Fruit fly (Drosophila melanogaster): ENCODE measurements around the gene Sh3beta.

The Sh3beta gene

DNA sequence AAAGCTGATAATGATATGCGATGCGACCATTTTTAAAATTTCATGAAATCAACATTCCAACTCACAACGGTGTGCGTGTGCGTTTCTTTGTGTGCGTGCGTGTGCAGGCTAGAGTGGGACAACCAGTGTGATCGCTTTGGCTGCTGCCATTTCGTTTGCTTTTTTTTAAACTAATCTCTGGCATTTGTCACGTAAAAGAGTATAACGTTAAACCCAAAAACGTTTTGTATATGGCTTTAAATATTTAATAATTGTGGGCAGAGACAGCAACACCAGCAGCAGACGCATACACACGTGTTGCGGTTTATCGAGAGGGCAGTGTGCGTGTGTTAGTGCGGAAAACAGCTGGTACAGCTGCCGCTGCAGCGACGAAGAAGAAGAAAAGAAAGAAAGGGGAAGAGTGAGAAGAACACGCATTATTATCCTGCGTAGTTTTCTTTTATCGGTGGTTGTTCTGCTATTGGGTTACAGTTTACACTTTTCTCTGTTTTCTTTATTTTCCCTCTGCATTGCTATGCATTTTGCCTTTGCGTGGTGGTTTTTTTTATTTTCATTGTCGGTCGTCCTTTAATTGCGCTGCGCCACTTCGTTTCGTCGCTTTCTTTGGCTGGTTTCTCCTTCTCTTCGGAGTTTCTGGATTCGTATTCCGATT is 1.3 kb upstream of the Sh3beta start (continued):
- TF ChIP-seq CG8765 (GFP tag; IDR thresholded peaks at IDR 0.05): no peak
- no peak for TF ChIP-seq CG11696 (GFP tag; IDR thresholded peaks at IDR 0.05)
- no peak for TF ChIP-seq HmgD (GFP tag; optimal IDR thresholded peaks at IDR 0.05)
- no peak for TF ChIP-seq danr (GFP tag; IDR thresholded peaks at IDR 0.05)
- TF ChIP-seq en (GFP tag; optimal IDR thresholded peaks at IDR 0.05): no peak
- TF ChIP-seq oc (tag; optimal IDR thresholded peaks at IDR 0.05): no peak
- TF ChIP-seq CG13424 (tag; optimal IDR thresholded peaks at IDR 0.05): no peak
- TF ChIP-seq CG12391 (tag; optimal IDR thresholded peaks at IDR 0.05): no peak
- peak; percentile 37 for TF ChIP-seq CG12659 (GFP tag; optimal IDR thresholded peaks at IDR 0.05)
- TF ChIP-seq YL-1 (GFP tag; optimal IDR thresholded peaks at IDR 0.05): peak; percentile 93
- no peak for TF ChIP-seq CG6175 (GFP tag; IDR thresholded peaks at IDR 0.05)
- TF ChIP-seq CG17568 (GFP tag; optimal IDR thresholded peaks at IDR 0.05): no peak
- TF ChIP-seq al (GFP tag; IDR thresholded peaks at IDR 0.05): no peak
- no peak for TF ChIP-seq CG18011 (GFP tag; optimal IDR thresholded peaks at IDR 0.05)
- TF ChIP-seq mirr (GFP tag; optimal IDR thresholded peaks at IDR 0.05): no peak
- no peak for TF ChIP-seq Atf6 (GFP tag; IDR thresholded peaks at IDR 0.05)
- no peak for TF ChIP-seq CG6813 (GFP tag; optimal IDR thresholded peaks at IDR 0.05)
- TF ChIP-seq Nf-YB (GFP tag; optimal IDR thresholded peaks at IDR 0.05): no peak
- TF ChIP-seq CG31365 (tag; optimal IDR thresholded peaks at IDR 0.05): no peak
- TF ChIP-seq Dad (GFP tag; optimal IDR thresholded peaks at IDR 0.05): no peak
- no peak for TF ChIP-seq Jarid2 (GFP tag; optimal IDR thresholded peaks at IDR 0.05)
- TF ChIP-seq CG15479 (GFP tag; optimal IDR thresholded peaks at IDR 0.05): peak; percentile 43
- no peak for TF ChIP-seq CG4707 (GFP tag; optimal IDR thresholded peaks at IDR 0.05)
- TF ChIP-seq CG4730 (GFP tag; IDR thresholded peaks at IDR 0.05): no peak
- TF ChIP-seq CG5245 (GFP tag; optimal IDR thresholded peaks at IDR 0.05): no peak
- TF ChIP-seq lola (GFP tag; optimal IDR thresholded peaks at IDR 0.05): peak in 1 of 3 experiments; percentile 18
- TF ChIP-seq cad (GFP tag; optimal IDR thresholded peaks at IDR 0.05): no peak
- TF ChIP-seq CG12744 (GFP tag; optimal IDR thresholded peaks at IDR 0.05): no peak
- TF ChIP-seq Sox102F (GFP tag; optimal IDR thresholded peaks at IDR 0.05): no peak
- TF ChIP-seq CG6254 (GFP tag; optimal IDR thresholded peaks at IDR 0.05): no peak
- no peak for TF ChIP-seq Side (GFP tag; optimal IDR thresholded peaks at IDR 0.05)
- no peak for TF ChIP-seq CG11695 (GFP tag; IDR thresholded peaks at IDR 0.05)
- TF ChIP-seq CG9609 (GFP tag; optimal IDR thresholded peaks at IDR 0.05): no peak
- no peak for TF ChIP-seq yki (optimal IDR thresholded peaks at IDR 0.05)
- TF ChIP-seq NK7.1 (GFP tag; optimal IDR thresholded peaks at IDR 0.05): no peak
- no peak for TF ChIP-seq CG11398 (GFP tag; optimal IDR thresholded peaks at IDR 0.05)
- no peak for TF ChIP-seq maf-S (GFP tag; optimal IDR thresholded peaks at IDR 0.05)
- TF ChIP-seq CG33213 (GFP tag; optimal IDR thresholded peaks at IDR 0.05): no peak
- no peak for TF ChIP-seq Nf-YA (GFP tag; IDR thresholded peaks at IDR 0.05)
- no peak for TF ChIP-seq jumu (GFP tag; optimal IDR thresholded peaks at IDR 0.05)
- no peak for TF ChIP-seq Six4 (GFP tag; optimal IDR thresholded peaks at IDR 0.05)
- TF ChIP-seq Dll (GFP tag; IDR thresholded peaks at IDR 0.05; ENCODE audit: partially characterized antibody): 0 out of 4 replicates have a peak, but pooled peaks have one; percentile 21
- no peak for TF ChIP-seq fu2 (GFP tag; optimal IDR thresholded peaks at IDR 0.05)
- no peak for TF ChIP-seq CG17361 (GFP tag; IDR thresholded peaks at IDR 0.05)
- TF ChIP-seq bab2 (GFP tag; optimal IDR thresholded peaks at IDR 0.05): no peak
- TF ChIP-seq nerfin-1 (tag; optimal IDR thresholded peaks at IDR 0.05): peak; percentile 93
- TF ChIP-seq amos (GFP tag; IDR thresholded peaks at IDR 0.05; ENCODE audit: partially characterized antibody): no peak
- TF ChIP-seq Doc3 (GFP tag; IDR thresholded peaks at IDR 0.05; ENCODE audit: partially characterized antibody): no peak
- TF ChIP-seq CG7357 (GFP tag; IDR thresholded peaks at IDR 0.05): no peak
- TF ChIP-seq slp2 (GFP tag; optimal IDR thresholded peaks at IDR 0.05): no peak
- no peak for TF ChIP-seq Mad (GFP tag; optimal IDR thresholded peaks at IDR 0.05)
